Fruit fly (Drosophila melanogaster): ENCODE measurements around the gene CG10194.

The CG10194 gene

DNA sequence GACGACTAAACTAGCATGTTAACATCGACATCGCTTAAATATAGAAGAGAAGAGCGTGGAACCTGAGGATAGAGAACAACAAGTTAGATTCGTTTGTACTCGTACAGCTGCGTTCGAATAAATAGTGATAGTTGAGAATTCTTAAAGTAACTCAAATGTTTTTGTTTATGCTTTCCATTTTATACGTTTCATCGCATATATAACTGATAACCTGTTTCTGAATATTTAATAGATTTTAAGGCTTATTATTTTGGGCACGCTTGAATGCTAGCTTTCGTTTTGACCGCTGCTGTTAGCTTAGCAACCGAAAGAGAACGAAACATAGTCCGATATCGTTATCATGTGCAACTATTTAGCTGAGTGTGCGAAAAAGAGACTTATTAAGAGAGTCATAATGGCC, 38.4 kb upstream of the CG10194 start:
- TF ChIP-seq ovo (GFP tag; optimal IDR thresholded peaks at IDR 0.05) = peak; percentile 60
- TF ChIP-seq Hr96 (GFP tag; optimal IDR thresholded peaks at IDR 0.05) = peak; percentile 98
- no peak for TF ChIP-seq cnc (optimal IDR thresholded peaks at IDR 0.05)
- peak; percentile 98 for TF ChIP-seq CG14711 (tag; optimal IDR thresholded peaks at IDR 0.05)
- peak; percentile 86 for TF ChIP-seq tj (GFP tag; optimal IDR thresholded peaks at IDR 0.05)
- TF ChIP-seq CG7045 (GFP tag; optimal IDR thresholded peaks at IDR 0.05) = peak; percentile 99
- TF ChIP-seq toe (GFP tag; optimal IDR thresholded peaks at IDR 0.05) = peak; percentile 96
- peak; percentile 97 for TF ChIP-seq Clk (GFP tag; optimal IDR thresholded peaks at IDR 0.05)
- TF ChIP-seq CG1620 (GFP tag; optimal IDR thresholded peaks at IDR 0.05) = peak; percentile 96
- peak; percentile 99 for TF ChIP-seq kay (GFP tag; ENCODE audit: borderline replicate concordance)
- peak; percentile 99 for TF ChIP-seq bab1 (GFP tag; optimal IDR thresholded peaks at IDR 0.05)
- peak; percentile 95 for TF ChIP-seq Crg-1 (GFP tag; optimal IDR thresholded peaks at IDR 0.05)
- TF ChIP-seq CG11617 (GFP tag; optimal IDR thresholded peaks at IDR 0.05) = peak; percentile 99
- peak; percentile 97 for TF ChIP-seq cic (GFP tag; optimal IDR thresholded peaks at IDR 0.05)
- TF ChIP-seq CG33017 (tag; optimal IDR thresholded peaks at IDR 0.05) = peak; percentile 100
- TF ChIP-seq CG7101 (tag; optimal IDR thresholded peaks at IDR 0.05) = peak; percentile 99
- TF ChIP-seq CG5204 (GFP tag; optimal IDR thresholded peaks at IDR 0.05) = peak; percentile 98
- TF ChIP-seq pad (GFP tag; optimal IDR thresholded peaks at IDR 0.05) = peak; percentile 95
- peak; percentile 99 for TF ChIP-seq CG12768 (GFP tag; optimal IDR thresholded peaks at IDR 0.05)
- TF ChIP-seq Mnt (GFP tag; optimal IDR thresholded peaks at IDR 0.05) = peak; percentile 92

- no peak for TF ChIP-seq Crg-1 (GFP tag; optimal IDR thresholded peaks at IDR 0.05)
- TF ChIP-seq CG7045 (GFP tag; optimal IDR thresholded peaks at IDR 0.05) = no peak
- no peak for TF ChIP-seq bab1 (GFP tag; optimal IDR thresholded peaks at IDR 0.05)
- TF ChIP-seq CG11617 (GFP tag; optimal IDR thresholded peaks at IDR 0.05) = no peak
- no peak for TF ChIP-seq CG1620 (GFP tag; optimal IDR thresholded peaks at IDR 0.05)
These were observed 36.9 kb upstream of the CG10194 start for dm6 chr2L:19526844-19527243.

DNA sequence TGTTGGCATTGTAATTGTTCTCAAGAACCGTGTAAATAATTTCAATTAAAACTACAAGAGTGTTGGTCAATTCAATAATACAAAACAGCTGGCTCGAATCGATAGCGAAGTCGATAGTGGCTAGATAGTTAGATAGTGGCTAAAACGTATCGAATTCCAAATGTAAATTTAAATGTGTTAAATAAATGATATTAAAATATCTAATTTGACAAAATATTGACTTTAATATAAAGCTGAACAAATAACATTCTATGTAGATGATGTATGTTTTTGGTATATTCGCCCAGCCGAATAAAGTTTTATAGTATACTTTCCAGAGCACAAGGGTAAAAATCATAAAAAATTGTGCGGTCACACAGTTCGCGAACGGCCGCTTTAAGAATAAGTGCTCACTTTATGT, 36.4 kb upstream of the CG10194 start, which contains the start of the genes Dpm1 and CG10137:
Dpm1 (minus strand) TSS at position 53 of the 400 bp plus-strand sequence.
CG10137 (plus strand) TSS at position 371 of the 400 bp plus-strand sequence.
- TF ChIP-seq Hr96 (GFP tag; optimal IDR thresholded peaks at IDR 0.05) (no peak), Clk (GFP tag; optimal IDR thresholded peaks at IDR 0.05) (no peak), CG1620 (GFP tag; optimal IDR thresholded peaks at IDR 0.05) (peak; percentile 30), cnc (optimal IDR thresholded peaks at IDR 0.05) (no peak), kay (GFP tag; ENCODE audit: borderline replicate concordance) (no peak), Mnt (GFP tag; optimal IDR thresholded peaks at IDR 0.05) (peak; percentile 12), Crg-1 (GFP tag; optimal IDR thresholded peaks at IDR 0.05) (no peak), toe (GFP tag; optimal IDR thresholded peaks at IDR 0.05) (no peak), pad (GFP tag; optimal IDR thresholded peaks at IDR 0.05) (peak; percentile 19), bab1 (GFP tag; optimal IDR thresholded peaks at IDR 0.05) (peak; percentile 60), ovo (GFP tag; optimal IDR thresholded peaks at IDR 0.05) (no peak), CG14711 (tag; optimal IDR thresholded peaks at IDR 0.05) (no peak), CG7045 (GFP tag; optimal IDR thresholded peaks at IDR 0.05) (no peak), CG5204 (GFP tag; optimal IDR thresholded peaks at IDR 0.05) (no peak), CG11617 (GFP tag; optimal IDR thresholded peaks at IDR 0.05) (no peak), CG33017 (tag; optimal IDR thresholded peaks at IDR 0.05) (no peak), tj (GFP tag; optimal IDR thresholded peaks at IDR 0.05) (no peak), CG12768 (GFP tag; optimal IDR thresholded peaks at IDR 0.05) (no peak), cic (GFP tag; optimal IDR thresholded peaks at IDR 0.05) (no peak), CG7101 (tag; optimal IDR thresholded peaks at IDR 0.05) (peak; percentile 26)

DNA sequence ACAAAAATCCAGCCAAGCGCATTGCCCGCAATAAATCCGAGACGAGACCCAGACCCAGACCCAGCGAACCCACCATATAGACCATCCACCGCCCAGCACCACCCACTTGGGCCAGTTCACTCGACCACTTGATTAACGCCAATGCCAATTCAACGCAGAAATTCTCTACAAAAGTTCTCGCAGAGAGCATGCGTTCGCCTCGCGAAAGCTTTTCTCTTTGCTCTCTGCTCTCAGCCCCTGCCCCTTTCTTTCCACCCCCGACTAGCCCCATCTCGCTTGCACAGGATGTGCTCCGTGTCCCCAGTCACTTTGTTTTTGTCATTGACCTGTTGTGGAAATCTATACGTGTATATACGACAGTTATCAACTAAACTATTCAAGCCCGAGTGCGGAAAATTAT, 29.7 kb upstream of the CG10194 start:
- peak; percentile 4 for TF ChIP-seq CG12768 (GFP tag; optimal IDR thresholded peaks at IDR 0.05)
- TF ChIP-seq Crg-1 (GFP tag; optimal IDR thresholded peaks at IDR 0.05) = no peak

DNA sequence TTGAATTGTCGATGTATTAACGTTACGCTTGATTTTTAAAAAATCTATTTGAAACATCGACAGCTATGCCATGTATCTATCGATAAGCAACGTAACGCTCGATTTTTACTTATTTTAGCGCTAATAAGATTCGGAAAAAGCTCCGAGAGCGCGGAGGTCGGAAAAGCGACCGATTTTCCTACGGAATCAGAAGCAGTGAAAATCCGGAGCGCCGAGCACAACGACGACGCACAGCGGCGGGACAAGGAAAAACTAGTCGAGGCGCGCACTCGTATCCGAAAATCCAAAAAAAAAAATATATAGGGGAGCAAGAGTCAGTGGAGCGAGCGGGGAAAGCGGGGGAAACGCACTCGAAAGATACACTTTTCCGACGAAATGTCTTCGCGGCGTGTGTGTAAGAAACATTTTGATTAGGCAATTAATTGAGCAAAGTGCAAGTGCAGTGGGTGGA, 28.8 kb upstream of the CG10194 start, which contains the start of gene CG10132:
CG10132 (plus strand) TSS at position 189 of the 451 bp plus-strand sequence.
- TF ChIP-seq CG12768 (GFP tag; optimal IDR thresholded peaks at IDR 0.05) (no peak), ovo (GFP tag; optimal IDR thresholded peaks at IDR 0.05) (no peak), Hr96 (GFP tag; optimal IDR thresholded peaks at IDR 0.05) (no peak), CG5204 (GFP tag; optimal IDR thresholded peaks at IDR 0.05) (no peak), CG14711 (tag; optimal IDR thresholded peaks at IDR 0.05) (no peak), CG7045 (GFP tag; optimal IDR thresholded peaks at IDR 0.05) (no peak), kay (GFP tag; ENCODE audit: borderline replicate concordance) (no peak)

- TF ChIP-seq toe (GFP tag; optimal IDR thresholded peaks at IDR 0.05) (no peak), CG5204 (GFP tag; optimal IDR thresholded peaks at IDR 0.05) (peak; percentile 25), CG7045 (GFP tag; optimal IDR thresholded peaks at IDR 0.05) (peak; percentile 25), CG14711 (tag; optimal IDR thresholded peaks at IDR 0.05) (peak; percentile 8)
These were observed 27.4 kb upstream of the CG10194 start, which contains the start of gene Hasp for dm6 chr2L:19517154-19517814. Gene Hasp (minus strand): TSS chr2L:19517204.

DNA sequence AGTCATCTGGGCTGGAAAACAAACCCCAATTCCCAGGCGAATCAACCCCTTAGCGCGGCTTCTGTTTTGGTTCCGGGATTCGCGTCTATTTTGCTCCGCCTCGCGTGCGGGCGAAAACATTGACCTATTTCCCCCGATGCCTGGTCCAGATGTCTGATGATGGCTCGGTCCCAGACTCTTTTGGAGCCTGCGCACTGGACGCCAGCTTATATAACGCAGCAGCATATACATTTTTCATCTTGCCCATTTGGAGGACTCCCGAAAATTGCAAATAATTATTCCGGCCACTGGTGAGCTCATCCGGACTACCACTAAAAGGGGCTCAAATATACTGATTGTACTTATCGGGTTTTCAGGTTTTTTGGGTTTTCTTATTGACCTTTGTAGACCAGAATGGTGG, 26.2 kb upstream of the CG10194 start:
- no peak for TF ChIP-seq CG7101 (tag; optimal IDR thresholded peaks at IDR 0.05)
- no peak for TF ChIP-seq bab1 (GFP tag; optimal IDR thresholded peaks at IDR 0.05)
- TF ChIP-seq tj (GFP tag; optimal IDR thresholded peaks at IDR 0.05) = no peak
- no peak for TF ChIP-seq ovo (GFP tag; optimal IDR thresholded peaks at IDR 0.05)
